Fruit fly (Drosophila melanogaster): ENCODE results near the gene Hsc70-3.

Gene Hsc70-3

DNA sequence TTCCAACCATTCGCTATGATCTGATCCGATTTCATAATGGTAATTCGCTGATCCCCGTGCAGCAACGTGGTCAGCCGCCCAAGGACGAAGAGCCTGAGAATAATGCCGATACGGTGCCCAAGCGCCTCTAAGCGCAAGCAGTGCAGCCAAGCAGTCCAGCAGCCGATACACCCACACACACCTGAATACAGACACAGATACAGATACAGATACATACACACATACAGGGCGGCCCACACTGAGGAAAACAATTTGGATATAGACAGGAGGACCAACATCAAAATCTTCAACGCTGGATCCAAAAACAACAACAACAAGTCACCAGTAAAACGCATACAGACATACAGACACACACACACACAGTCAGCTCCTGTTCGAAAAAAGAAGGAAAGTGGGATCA lies 7.0 kb downstream of the Hsc70-3 start (continued):
- TF ChIP-seq prd (optimal IDR thresholded peaks at IDR 0.05), result no peak
- no peak for TF ChIP-seq prd (GFP tag; IDR thresholded peaks at IDR 0.05)
- TF ChIP-seq CG2889 (GFP tag; IDR thresholded peaks at IDR 0.05), result no peak
- no peak for TF ChIP-seq stc (GFP tag; IDR thresholded peaks at IDR 0.05)
- TF ChIP-seq CG43689 (GFP tag; IDR thresholded peaks at IDR 0.05), result no peak
- no peak for TF ChIP-seq pb (GFP tag; optimal IDR thresholded peaks at IDR 0.05)
- TF ChIP-seq HLHmδ (GFP tag; optimal IDR thresholded peaks at IDR 0.05), result no peak
- no peak for TF ChIP-seq C15 (GFP tag; IDR thresholded peaks at IDR 0.05)
- TF ChIP-seq Dfd (GFP tag; optimal IDR thresholded peaks at IDR 0.05), result peak in 1 of 2 experiments; percentile 47
- peak; percentile 65 for TF ChIP-seq Med (GFP tag)
- TF ChIP-seq gsb (GFP tag; IDR thresholded peaks at IDR 0.05), result no peak
- TF ChIP-seq Sox102F (GFP tag; optimal IDR thresholded peaks at IDR 0.05), result no peak
- TF ChIP-seq sens-2 (GFP tag; IDR thresholded peaks at IDR 0.05), result no peak
- TF ChIP-seq CG8290 (GFP tag; optimal IDR thresholded peaks at IDR 0.05), result peak; percentile 95
- peak; percentile 17 to 86 for TF ChIP-seq CG8290 (tag; optimal IDR thresholded peaks at IDR 0.05)
- TF ChIP-seq CG10565 (GFP tag; optimal IDR thresholded peaks at IDR 0.05), result no peak
- TF ChIP-seq CG16779 (GFP tag; IDR thresholded peaks at IDR 0.05), result no peak

DNA sequence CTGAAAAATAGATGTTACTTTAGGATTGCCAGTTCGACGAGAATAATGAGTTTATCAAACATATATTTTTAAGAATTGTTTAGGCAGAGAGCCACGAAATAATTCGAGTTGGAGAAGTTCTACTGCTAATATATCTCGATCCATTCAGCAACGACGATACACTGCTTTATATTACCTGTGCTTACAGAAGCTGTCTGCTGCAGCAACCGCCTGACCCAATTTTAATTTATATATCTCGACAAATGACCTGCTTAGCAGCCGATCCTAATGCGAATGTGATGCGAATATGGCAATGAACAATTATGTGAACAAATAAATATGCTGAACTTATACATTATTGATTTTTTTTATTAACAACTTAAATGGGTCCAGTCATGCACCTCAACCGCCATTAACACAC lies 8.4 kb downstream of the Hsc70-3 start:
- TF ChIP-seq CG18011 (GFP tag; optimal IDR thresholded peaks at IDR 0.05) (peak; percentile 91), C15 (GFP tag; IDR thresholded peaks at IDR 0.05) (no peak), CG31365 (tag; optimal IDR thresholded peaks at IDR 0.05) (peak; percentile 69), Tbp (GFP tag; optimal IDR thresholded peaks at IDR 0.05) (no peak), CG32532 (GFP tag; IDR thresholded peaks at IDR 0.05) (no peak), CG14050 (GFP tag; IDR thresholded peaks at IDR 0.05) (no peak), B-H1 (GFP tag; IDR thresholded peaks at IDR 0.05) (no peak), stwl (tag; optimal IDR thresholded peaks at IDR 0.05) (peak; percentile 39), btn (GFP tag; optimal IDR thresholded peaks at IDR 0.05) (no peak), zen (tag; optimal IDR thresholded peaks at IDR 0.05) (peak; percentile 17), ara (GFP tag; IDR thresholded peaks at IDR 0.05) (no peak), CG34376 (GFP tag; optimal IDR thresholded peaks at IDR 0.05) (no peak), HHEX (GFP tag; optimal IDR thresholded peaks at IDR 0.05) (no peak), CG8290 (GFP tag; optimal IDR thresholded peaks at IDR 0.05) (peak; percentile 93), CG8290 (tag; optimal IDR thresholded peaks at IDR 0.05) (peak in 1 of 2 experiments; percentile 3), HmgD (GFP tag; optimal IDR thresholded peaks at IDR 0.05) (no peak), Optix (GFP tag; IDR thresholded peaks at IDR 0.05) (no peak), CG13894 (tag; optimal IDR thresholded peaks at IDR 0.05) (no peak), CG11723 (GFP tag; optimal IDR thresholded peaks at IDR 0.05) (no peak), BtbVII (GFP tag; optimal IDR thresholded peaks at IDR 0.05) (no peak), lab (GFP tag; optimal IDR thresholded peaks at IDR 0.05) (no peak), CG4328 (GFP tag; optimal IDR thresholded peaks at IDR 0.05) (no peak), CG14710 (tag; optimal IDR thresholded peaks at IDR 0.05) (peak; percentile 41), Hr3 (GFP tag; optimal IDR thresholded peaks at IDR 0.05) (peak; percentile 45), phol (tag; optimal IDR thresholded peaks at IDR 0.05) (peak; percentile 40), CG15479 (GFP tag; optimal IDR thresholded peaks at IDR 0.05) (no peak), sens (GFP tag) (peak; percentile 6), CG10321 (GFP tag; IDR thresholded peaks at IDR 0.05) (no peak), CG7372 (GFP tag; IDR thresholded peaks at IDR 0.05) (no peak), dati (GFP tag; IDR thresholded peaks at IDR 0.05) (no peak)
